Fruit fly (Drosophila melanogaster): ENCODE results near the gene Rim.

Gene Rim

dm6 chr3R:17849178-17849577 is 67.2 kb downstream of the Rim start (continued):
- peak; percentile 9 for TF ChIP-seq mam (GFP tag; optimal IDR thresholded peaks at IDR 0.05)
- TF ChIP-seq ham (GFP tag; IDR thresholded peaks at IDR 0.05): no peak
- TF ChIP-seq CTCF (GFP tag; optimal IDR thresholded peaks at IDR 0.05): no peak
- TF ChIP-seq Rfx (GFP tag; IDR thresholded peaks at IDR 0.05): 0 out of 2 replicates have a peak, but pooled peaks have one; percentile 13
- TF ChIP-seq salm (tag; optimal IDR thresholded peaks at IDR 0.05): no peak
- TF ChIP-seq cad (GFP tag; optimal IDR thresholded peaks at IDR 0.05): no peak
- TF ChIP-seq vfl (GFP tag; optimal IDR thresholded peaks at IDR 0.05): no peak
- no peak for TF ChIP-seq HmgZ (tag; optimal IDR thresholded peaks at IDR 0.05)
- peak; percentile 3 for TF ChIP-seq CG17385 (GFP tag; optimal IDR thresholded peaks at IDR 0.05)
- no peak for TF ChIP-seq otp (GFP tag; IDR thresholded peaks at IDR 0.05)
- peak; percentile 27 for TF ChIP-seq phol (tag; optimal IDR thresholded peaks at IDR 0.05)
- no peak for TF ChIP-seq CG5245 (GFP tag; optimal IDR thresholded peaks at IDR 0.05)
- no peak for TF ChIP-seq Hr78 (GFP tag; optimal IDR thresholded peaks at IDR 0.05)
- no peak for TF ChIP-seq vnd (GFP tag; IDR thresholded peaks at IDR 0.05; ENCODE audit: partially characterized antibody)
- TF ChIP-seq CG14050 (GFP tag; IDR thresholded peaks at IDR 0.05): no peak
- TF ChIP-seq Pdp1 (GFP tag; optimal IDR thresholded peaks at IDR 0.05): no peak
- no peak for TF ChIP-seq tup (GFP tag; optimal IDR thresholded peaks at IDR 0.05)
- 0 out of 3 replicates have a peak, but pooled peaks have one; percentile 21 for TF ChIP-seq CG17361 (GFP tag; IDR thresholded peaks at IDR 0.05)
- TF ChIP-seq CG7357 (GFP tag; IDR thresholded peaks at IDR 0.05): 0 out of 3 replicates have a peak, but pooled peaks have one; percentile 6
- no peak for TF ChIP-seq CG31224 (GFP tag; IDR thresholded peaks at IDR 0.05)
- no peak for TF ChIP-seq pros (GFP tag; optimal IDR thresholded peaks at IDR 0.05)
- no peak for TF ChIP-seq Sry-δ (GFP tag; optimal IDR thresholded peaks at IDR 0.05)
- 0 out of 2 replicates have a peak, but pooled peaks have one; percentile 17 for TF ChIP-seq ssp (GFP tag; IDR thresholded peaks at IDR 0.05)
- peak in 1 of 2 experiments; percentile 40 for TF ChIP-seq bsh (GFP tag; optimal IDR thresholded peaks at IDR 0.05)
- peak; percentile 36 for TF ChIP-seq CG17359 (tag; optimal IDR thresholded peaks at IDR 0.05)
- no peak for TF ChIP-seq C15 (GFP tag; IDR thresholded peaks at IDR 0.05)
- TF ChIP-seq sisA (GFP tag; IDR thresholded peaks at IDR 0.05): no peak; the same call in 1 of the 2 replicates
- TF ChIP-seq CG4707 (GFP tag; optimal IDR thresholded peaks at IDR 0.05): no peak
- TF ChIP-seq CG15269 (tag; optimal IDR thresholded peaks at IDR 0.05): peak; percentile 20
- TF ChIP-seq dan (GFP tag; IDR thresholded peaks at IDR 0.05): no peak
- TF ChIP-seq CG3163 (GFP tag; optimal IDR thresholded peaks at IDR 0.05): no peak
- peak; percentile 56 for TF ChIP-seq dmrt99B (tag; optimal IDR thresholded peaks at IDR 0.05)
- no peak for TF ChIP-seq stwl (tag; optimal IDR thresholded peaks at IDR 0.05)
- peak; percentile 9 for TF ChIP-seq bab2 (GFP tag; optimal IDR thresholded peaks at IDR 0.05)
- TF ChIP-seq al (GFP tag; IDR thresholded peaks at IDR 0.05): no peak
- peak; percentile 17 for TF ChIP-seq CG10979 (tag; optimal IDR thresholded peaks at IDR 0.05)
- TF ChIP-seq CG11504 (tag; optimal IDR thresholded peaks at IDR 0.05): peak; percentile 60
- no peak for TF ChIP-seq Opbp (GFP tag; IDR thresholded peaks at IDR 0.05; ENCODE audit: partially characterized antibody)
- TF ChIP-seq grau (tag; optimal IDR thresholded peaks at IDR 0.05): peak; percentile 46
- no peak for TF ChIP-seq Drgx (GFP tag; IDR thresholded peaks at IDR 0.05)
- no peak for TF ChIP-seq ERR (GFP tag; optimal IDR thresholded peaks at IDR 0.05)
- no peak for TF ChIP-seq Six4 (GFP tag; optimal IDR thresholded peaks at IDR 0.05)
- no peak for TF ChIP-seq nerfin-2 (GFP tag; IDR thresholded peaks at IDR 0.05; ENCODE audit: partially characterized antibody)
- TF ChIP-seq zen2 (GFP tag; IDR thresholded peaks at IDR 0.05; ENCODE audit: partially characterized antibody): no peak
- no peak for TF ChIP-seq Bgb (GFP tag; IDR thresholded peaks at IDR 0.05; ENCODE audit: partially characterized antibody)
- peak; percentile 21 for TF ChIP-seq CG8388 (GFP tag; optimal IDR thresholded peaks at IDR 0.05)
- TF ChIP-seq caup (GFP tag; optimal IDR thresholded peaks at IDR 0.05; ENCODE audit: severe bottlenecking): no peak
- TF ChIP-seq D19A (tag; optimal IDR thresholded peaks at IDR 0.05): peak; percentile 14
- TF ChIP-seq ato (GFP tag; IDR thresholded peaks at IDR 0.05; ENCODE audit: partially characterized antibody): no peak
- 0 out of 2 replicates have a peak, but pooled peaks have one; percentile 7 for TF ChIP-seq HLH3B (GFP tag; IDR thresholded peaks at IDR 0.05)
- no peak for TF ChIP-seq ro (GFP tag; IDR thresholded peaks at IDR 0.05)
